Worm (Caenorhabditis elegans) whole organism, L1 larva: ENCODE results near the gene Y48E1B.8.

Source experiments
- C04F5.9 ChIP-seq: sonication (generic microtip); optimal IDR thresholded peaks from 2 replicates; lab custom pipeline; 2016; ENCODE audit warnings: missing genetic modification characterization, missing compliant biosample characterization
- C16A3.4 ChIP-seq: fragments of 150-350 bp; optimal IDR thresholded peaks from 2 replicates; lab custom pipeline; 2014; ENCODE audit warnings: missing biosample characterization, missing genetic modification characterization
- C34B4.2 ChIP-seq: sonication (generic microtip); optimal IDR thresholded peaks from 2 replicates; lab custom pipeline; 2017; ENCODE audit warnings: mild to moderate bottlenecking, missing genetic modification characterization, missing compliant biosample characterization
- aly-2 ChIP-seq: fragments of 150-350 bp; optimal IDR thresholded peaks from 2 replicates; lab custom pipeline; 2014; ENCODE audit warnings: missing biosample characterization, missing genetic modification characterization
- ceh-63 ChIP-seq: fragments of 200-800 bp; sonication (Bioruptor generic); optimal IDR thresholded peaks from 2 replicates; lab custom pipeline; 2018; ENCODE audit warnings: mild to moderate bottlenecking, missing genetic modification characterization, missing compliant biosample characterization
- ceh-8 ChIP-seq: fragments of 200-800 bp; sonication (Bioruptor generic); optimal IDR thresholded peaks from 2 replicates; lab custom pipeline; 2018; ENCODE audit warnings: mild to moderate bottlenecking, missing genetic modification characterization, moderate library complexity, missing compliant biosample characterization
- ceh-82 ChIP-seq, 3 experiments: fragments of 150-350 bp in 1 of 3; sonication (generic microtip) in 2 of 3; optimal IDR thresholded peaks; 2 replicates each; lab custom pipeline; 2014 to 2017; ENCODE audit warnings: missing biosample characterization in 3 of 3, missing genetic modification characterization in 3 of 3
- ceh-88 ChIP-seq: fragments of 200-800 bp; sonication (Bioruptor generic); IDR thresholded peaks from 2 replicates; pipeline ENCODE4 v1.3.6; 2022; ENCODE audit warnings: missing genetic modification characterization, missing compliant biosample characterization
- egl-13 ChIP-seq: sonication (generic microtip); optimal IDR thresholded peaks from 2 replicates; lab custom pipeline; 2016; ENCODE audit warnings: missing genotype, missing genetic modification reagents, missing genetic modification characterization, missing compliant biosample characterization
- elt-2 ChIP-seq: sonication (generic microtip); optimal IDR thresholded peaks from 2 replicates; lab custom pipeline; 2016; ENCODE audit warnings: missing genetic modification characterization, mild to moderate bottlenecking, inconsistent platforms, missing compliant biosample characterization, missing genetic modification reagents
- elt-3 ChIP-seq, 6 experiments: fragments of 150-350 bp in 1 of 6; sonication (generic microtip); optimal IDR thresholded peaks; 2 replicates each; lab custom pipeline; 2017 to 2018; ENCODE audit warnings: missing biosample characterization in 6 of 6, missing genetic modification characterization in 6 of 6, inconsistent platforms in 1 of 6
- ets-5 ChIP-seq: fragments of 200-800 bp; sonication (Bioruptor generic); IDR thresholded peaks from 2 replicates; pipeline ENCODE4 v1.3.6; 2022; ENCODE audit warnings: missing genetic modification characterization, missing compliant biosample characterization
- fkh-4 ChIP-seq: sonication (generic microtip); optimal IDR thresholded peaks from 2 replicates; lab custom pipeline; 2016; ENCODE audit warnings: missing compliant biosample characterization, missing genetic modification characterization, borderline replicate concordance
- fkh-8 ChIP-seq: sonication (generic microtip); optimal IDR thresholded peaks from 2 replicates; lab custom pipeline; 2016; ENCODE audit warnings: mild to moderate bottlenecking, missing genetic modification characterization, missing compliant biosample characterization
- fos-1 ChIP-seq: fragments of 150-350 bp; optimal IDR thresholded peaks from 2 replicates; lab custom pipeline; 2014; ENCODE audit warnings: missing biosample characterization, missing genetic modification characterization
- grh-1 ChIP-seq: fragments of 200-800 bp; sonication (Bioruptor generic); IDR thresholded peaks from 2 replicates; pipeline ENCODE4 v1.3.6; 2022; ENCODE audit warnings: missing genetic modification reagents, missing genetic modification characterization, missing compliant biosample characterization
- hlh-4 ChIP-seq: sonication (generic microtip); optimal IDR thresholded peaks from 2 replicates; lab custom pipeline; 2016; ENCODE audit warnings: mild to moderate bottlenecking, missing genetic modification characterization, missing compliant biosample characterization
- irx-1 ChIP-seq: sonication (generic microtip); optimal IDR thresholded peaks from 2 replicates; lab custom pipeline; 2016; ENCODE audit warnings: missing genetic modification characterization, missing compliant biosample characterization
- isw-1 ChIP-seq: fragments of 200-800 bp; sonication (Bioruptor generic); IDR thresholded peaks from 2 replicates; pipeline ENCODE4 v1.3.6; 2022; ENCODE audit warnings: missing genetic modification characterization, missing compliant biosample characterization
- lin-13 ChIP-seq: fragments of 150-350 bp; optimal IDR thresholded peaks from 2 replicates; lab custom pipeline; 2014; ENCODE audit warnings: missing biosample characterization, missing genetic modification reagents, missing genetic modification characterization
- lin-14 ChIP-seq: fragments of 200-800 bp; sonication (Bioruptor generic); optimal IDR thresholded peaks from 2 replicates; lab custom pipeline; 2018; ENCODE audit warnings: mild to moderate bottlenecking, missing genetic modification characterization, moderate library complexity, missing compliant biosample characterization
- lin-35 ChIP-seq, 2 experiments: fragments of 150-350 bp; optimal IDR thresholded peaks; 2 replicates each; lab custom pipeline; 2014; ENCODE audit warnings: missing biosample characterization in 2 of 2, missing genetic modification characterization in 2 of 2, missing genetic modification reagents in 2 of 2
- mab-9 ChIP-seq: fragments of 200-800 bp; sonication (Bioruptor generic); IDR thresholded peaks from 2 replicates; pipeline ENCODE4 v1.3.6; 2022; ENCODE audit warnings: missing genetic modification reagents, missing genetic modification characterization, missing compliant biosample characterization
- mdl-1 ChIP-seq, 2 experiments: fragments of 150-350 bp; optimal IDR thresholded peaks; 2 replicates each; lab custom pipeline; 2014 to 2017; ENCODE audit warnings: missing biosample characterization in 2 of 2, missing genetic modification characterization in 2 of 2, inconsistent platforms in 1 of 2
- nhr-12 ChIP-seq: sonication (generic microtip); optimal IDR thresholded peaks from 2 replicates; lab custom pipeline; 2017; ENCODE audit warnings: missing biosample characterization, missing genetic modification characterization
- nhr-19 ChIP-seq: fragments of 200-800 bp; sonication (Bioruptor generic); conservative IDR thresholded peaks from 2 replicates; pipeline ENCODE4 v1.3.6; 2022; ENCODE audit warnings: missing genetic modification characterization, missing compliant biosample characterization
- nhr-20 ChIP-seq: sonication (generic microtip); optimal IDR thresholded peaks from 2 replicates; lab custom pipeline; 2016; ENCODE audit warnings: mild to moderate bottlenecking, missing genetic modification characterization, missing compliant biosample characterization
- nhr-28 ChIP-seq: fragments of 150-350 bp; optimal IDR thresholded peaks from 2 replicates; lab custom pipeline; 2014; ENCODE audit warnings: missing biosample characterization, missing genetic modification characterization
- nhr-71 ChIP-seq: sonication (generic microtip); optimal IDR thresholded peaks from 2 replicates; lab custom pipeline; 2016; ENCODE audit warnings: mild to moderate bottlenecking, missing genetic modification characterization, moderate library complexity, missing compliant biosample characterization
- nhr-76 ChIP-seq: sonication (generic microtip); optimal IDR thresholded peaks from 2 replicates; lab custom pipeline; 2017; ENCODE audit warnings: missing biosample characterization, missing genetic modification characterization
- nhr-77 ChIP-seq: fragments of 150-350 bp; optimal IDR thresholded peaks from 2 replicates; lab custom pipeline; 2014; ENCODE audit warnings: missing biosample characterization, missing genetic modification characterization
- nhr-84 ChIP-seq: sonication (generic microtip); optimal IDR thresholded peaks from 2 replicates; lab custom pipeline; 2017; ENCODE audit warnings: missing biosample characterization, missing genetic modification characterization
- nhr-85 ChIP-seq: sonication (generic microtip); peaks from one replicate; lab custom pipeline; 2016; ENCODE audit warnings: missing genetic modification characterization, inconsistent platforms, missing compliant biosample characterization
- pqm-1 ChIP-seq: sonication (generic microtip); optimal IDR thresholded peaks from 3 replicates; lab custom pipeline; 2017; ENCODE audit warnings: missing biosample characterization, missing genetic modification characterization
- skn-1 ChIP-seq: fragments of 150-350 bp; optimal IDR thresholded peaks from 2 replicates; lab custom pipeline; 2014; ENCODE audit warnings: missing biosample characterization, missing genetic modification characterization
- snpc-4 ChIP-seq: fragments of 150-350 bp; optimal IDR thresholded peaks from 2 replicates; lab custom pipeline; 2014; ENCODE audit warnings: missing biosample characterization, missing genetic modification characterization
- snu-23 ChIP-seq: sonication (generic microtip); optimal IDR thresholded peaks from 2 replicates; lab custom pipeline; 2016; ENCODE audit warnings: missing genetic modification characterization, missing compliant biosample characterization
- sox-4 ChIP-seq: sonication (generic microtip); optimal IDR thresholded peaks from 2 replicates; lab custom pipeline; 2016; ENCODE audit warnings: missing genetic modification characterization, missing compliant biosample characterization
- sup-37 ChIP-seq: fragments of 200-800 bp; sonication (Bioruptor generic); optimal IDR thresholded peaks from 2 replicates; lab custom pipeline; 2018; ENCODE audit warnings: mild to moderate bottlenecking, missing genetic modification characterization, missing compliant biosample characterization
- tbx-2 ChIP-seq: sonication (generic microtip); optimal IDR thresholded peaks from 2 replicates; lab custom pipeline; 2016; ENCODE audit warnings: missing genetic modification characterization, missing compliant biosample characterization
- tlp-1 ChIP-seq: fragments of 150-350 bp; optimal IDR thresholded peaks from 2 replicates; lab custom pipeline; 2014; ENCODE audit warnings: missing biosample characterization, missing genetic modification characterization
- unc-30 ChIP-seq: sonication (generic microtip); optimal IDR thresholded peaks from 2 replicates; lab custom pipeline; 2017; ENCODE audit warnings: missing biosample characterization, missing genetic modification characterization
- unc-62 ChIP-seq: fragments of 150-350 bp; optimal IDR thresholded peaks from 2 replicates; lab custom pipeline; 2014; ENCODE audit warnings: missing biosample characterization, missing genetic modification reagents, missing genetic modification characterization
- vab-15 ChIP-seq: sonication (generic microtip); optimal IDR thresholded peaks from 2 replicates; lab custom pipeline; 2017; ENCODE audit warnings: missing genotype, mild to moderate bottlenecking, missing genetic modification characterization, missing compliant biosample characterization
- xbp-1 ChIP-seq: sonication (generic microtip); optimal IDR thresholded peaks from 2 replicates; lab custom pipeline; 2016; ENCODE audit warnings: missing genetic modification characterization, missing compliant biosample characterization
- zip-4 ChIP-seq: fragments of 200-800 bp; sonication (Bioruptor generic); optimal IDR thresholded peaks from 2 replicates; lab custom pipeline; 2018; ENCODE audit warnings: mild to moderate bottlenecking, missing genetic modification characterization, moderate library complexity, missing compliant biosample characterization

Gene Y48E1B.8

ce11 chrII:13613096-13613495, 27.6 kb downstream of the Y48E1B.8 start, which contains the start of gene gst-15:
Gene gst-15, minus strand, starts transcription at chrII:13613196.
- TF ChIP-seq C04F5.9 (tag; lab: Kevin White, UChicago) (no peak), unc-30 (no peak), mab-9 (GFP tag; lab: Robert Waterston, UW) (no peak), sox-4 (no peak), nhr-28 (tag; lab: Kevin White, UChicago) (no peak), C16A3.4 (tag; lab: Kevin White, UChicago) (no peak), aly-2 (tag; lab: Kevin White, UChicago) (no peak)

ce11 chrII:13614516-13614915, 29.0 kb downstream of the Y48E1B.8 start:
- TF ChIP-seq vab-15 (tag; lab: Kevin White, UChicago) (no peak), lin-13 (no peak), tlp-1 (tag; lab: Kevin White, UChicago) (no peak), ceh-8 (no peak), ets-5 (GFP tag; lab: Robert Waterston, UW) (no peak), lin-14 (GFP tag; lab: Kevin White, UChicago) (peak; percentile 70), sox-4 (no peak), elt-3 (tag; optimal IDR thresholded peaks at IDR 0.05; lab: Kevin White, UChicago) (no peak), grh-1 (no peak), ceh-82 (tag; optimal IDR thresholded peaks at IDR 0.05; lab: Kevin White, UChicago) (no peak), nhr-77 (tag; lab: Kevin White, UChicago) (no peak), zip-4 (GFP tag; lab: Kevin White, UChicago) (no peak), nhr-84 (tag; lab: Kevin White, UChicago) (no peak), tbx-2 (tag; lab: Kevin White, UChicago) (no peak), lin-35 (GFP tag; optimal IDR thresholded peaks at IDR 0.05; lab: Kevin White, UChicago) (no peak), snpc-4 (tag; lab: Kevin White, UChicago) (no peak), isw-1 (GFP tag; lab: Robert Waterston, UW) (no peak), hlh-4 (tag; lab: Kevin White, UChicago) (no peak), fos-1 (tag; lab: Kevin White, UChicago) (no peak), egl-13 (no peak), fkh-4 (no peak), nhr-76 (tag; lab: Kevin White, UChicago) (no peak), elt-2 (tag; lab: Kevin White, UChicago) (no peak), snu-23 (GFP tag; lab: Kevin White, UChicago) (no peak), unc-62 (GFP tag; lab: Kevin White, UChicago) (no peak), pqm-1 (tag; lab: Kevin White, UChicago) (no peak), xbp-1 (tag; lab: Kevin White, UChicago) (no peak), ceh-63 (no peak), C04F5.9 (tag; lab: Kevin White, UChicago) (no peak), nhr-12 (tag; lab: Kevin White, UChicago) (no peak), sup-37 (GFP tag; lab: Kevin White, UChicago) (no peak), fkh-8 (peak; percentile 4), C34B4.2 (no peak), mdl-1 (tag; optimal IDR thresholded peaks at IDR 0.05; lab: Kevin White, UChicago) (no peak), nhr-20 (tag; lab: Kevin White, UChicago) (peak; percentile 13), aly-2 (tag; lab: Kevin White, UChicago) (no peak), nhr-85 (tag; lab: Kevin White, UChicago) (peak; percentile 84), nhr-19 (GFP tag; lab: Robert Waterston, UW) (no peak), ceh-88 (no peak), nhr-71 (tag; lab: Kevin White, UChicago) (peak; percentile 20), irx-1 (tag; lab: Kevin White, UChicago) (no peak), skn-1 (tag; lab: Kevin White, UChicago) (no peak)
